Worm (Caenorhabditis elegans) whole organism, L4/young adult: ENCODE measurements around the gene T16G1.18.

Source experiments
- W03F9.2 ChIP-seq: fragments of 150-350 bp; optimal IDR thresholded peaks from 2 replicates; lab custom pipeline; 2014; ENCODE audit warnings: missing biosample characterization, missing genetic modification characterization
- him-1 ChIP-seq: sonication (generic microtip); optimal IDR thresholded peaks from 2 replicates; lab custom pipeline; 2016; ENCODE audit warnings: missing genotype, missing genetic modification reagents, missing genetic modification characterization, missing compliant biosample characterization

ce11 chrV:13000068-13000467 is 49.0 kb downstream of the T16G1.18 start:
- no peak for TF ChIP-seq him-1 (tag; lab: Kevin White, UChicago)
- no peak for TF ChIP-seq W03F9.2
